Worm (Caenorhabditis elegans): ENCODE data around the gene col-75.

ce11 chrII:6401649-6402048, 24.4 kb upstream of the col-75 start, which contains the start of gene btb-2:
- no peak for TF ChIP-seq ceh-13 (GFP tag; optimal IDR thresholded peaks at IDR 0.05)
- TF ChIP-seq tra-4 (tag; optimal IDR thresholded peaks at IDR 0.05): no peak
- TF ChIP-seq ama-1 (optimal IDR thresholded peaks at IDR 0.05): no peak
- no peak for TF ChIP-seq hmbx-1 (tag; optimal IDR thresholded peaks at IDR 0.05)
- no peak for TF ChIP-seq hnd-1 (tag; optimal IDR thresholded peaks at IDR 0.05)
